Worm (Caenorhabditis elegans): Measurements from ENCODE around the gene grl-5.

ce11 chrV:4442749-4443381, 28.4 kb upstream of the grl-5 start, which contains the start of gene rft-1:
- TF ChIP-seq ztf-29 (GFP tag; IDR thresholded peaks at IDR 0.05) (no peak), tab-1 (GFP tag; IDR thresholded peaks at IDR 0.05) (no peak), med-1 (GFP tag; optimal IDR thresholded peaks at IDR 0.05; ENCODE audit: insufficient read depth) (no peak)
